Fruit fly (Drosophila melanogaster) whole organism, larva: ENCODE results near the gene Arf1.

Experiments
- noc ChIP-seq: fragments of 200-800 bp; sonication (Bioruptor generic); optimal IDR thresholded peaks from 3 replicates; lab custom pipeline; 2019; ENCODE audit warnings: missing biosample characterization, mild to moderate bottlenecking, missing genetic modification characterization, moderate library complexity

Arf1 gene

dm6 chr3L:22878723-22879343, 6.8 kb upstream of the Arf1 start, which contains the start of the genes Chro and Ssl1:
Gene Chro (minus strand): TSS chr3L:22878984.
Gene Ssl1 (plus strand): TSS chr3L:22879089.
- TF ChIP-seq noc = peak; percentile 100

dm6 chr3L:22877934-22878333, 5.9 kb upstream of the Arf1 start:
- no peak for TF ChIP-seq noc

- peak; percentile 12 for TF ChIP-seq noc
Measured at dm6 chr3L:22871030-22871844, 794 bp downstream of the Arf1 start.

- TF ChIP-seq noc = no peak
Measured at dm6 chr3L:22870378-22870777, 1.7 kb downstream of the Arf1 start.

- peak; percentile 56 for TF ChIP-seq noc
Measured at dm6 chr3L:22868070-22868469, 4.0 kb downstream of the Arf1 start, which contains the start of gene EMC4. Gene EMC4 (minus strand): TSS chr3L:22868243.

- peak; percentile 63 for TF ChIP-seq noc
Measured at dm6 chr3L:22865061-22865418, 7.0 kb downstream of the Arf1 start.

- TF ChIP-seq noc = no peak
Measured at dm6 chr3L:22864254-22865060, 7.6 kb downstream of the Arf1 start, which contains the start of gene CG33170. Gene CG33170 (plus strand): TSS chr3L:22864600.

dm6 chr3L:22863367-22864078, 8.5 kb downstream of the Arf1 start, which contains the start of gene CG33169:
Gene CG33169 (plus strand): TSS chr3L:22863864.
- no peak for TF ChIP-seq noc

dm6 chr3L:22860487-22860886, 11.5 kb downstream of the Arf1 start, which contains the start of gene CG13239:
Gene CG13239 (plus strand): TSS chr3L:22860787.
- no peak for TF ChIP-seq noc

dm6 chr3L:22856009-22856477, 16.0 kb downstream of the Arf1 start, which contains the start of gene CG32459:
Gene CG32459 (minus strand): TSS chr3L:22856059.
- TF ChIP-seq noc = no peak

- no peak for TF ChIP-seq noc
Measured at dm6 chr3L:22853412-22853811, 18.6 kb downstream of the Arf1 start, which contains the start of gene CG32462. Gene CG32462 (minus strand): TSS chr3L:22853512.

dm6 chr3L:22851172-22852128, 20.6 kb downstream of the Arf1 start:
- no peak for TF ChIP-seq noc

- TF ChIP-seq noc = no peak
Measured at dm6 chr3L:22848940-22849339, 23.1 kb downstream of the Arf1 start.

dm6 chr3L:22847679-22848118, 24.3 kb downstream of the Arf1 start:
- no peak for TF ChIP-seq noc

- TF ChIP-seq noc = no peak
Measured at dm6 chr3L:22843094-22843493, 28.9 kb downstream of the Arf1 start.
